Worm (Caenorhabditis elegans): ENCODE data around the gene B0478.3.

Gene B0478.3

DNA sequence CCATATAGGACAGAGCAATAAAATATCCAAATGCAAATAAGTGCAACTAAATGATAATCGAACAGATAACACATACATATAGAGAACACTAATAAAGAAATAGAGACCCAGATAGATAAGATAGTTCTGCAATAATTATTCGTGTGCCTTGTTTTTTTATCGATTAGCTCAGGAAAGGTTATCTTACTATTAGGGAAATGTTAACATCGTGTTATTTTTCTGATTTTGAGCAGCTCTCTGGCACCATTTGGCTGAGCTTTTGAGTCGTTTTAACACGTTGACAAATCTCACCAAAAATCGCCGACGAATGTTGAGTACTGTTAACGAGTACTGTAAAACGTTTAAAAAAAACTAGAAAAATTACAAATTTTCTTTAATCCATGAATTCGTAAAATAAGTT lies 36.0 kb downstream of the B0478.3 start, which contains the start of gene cest-6:
Gene cest-6 (minus strand): TSS at position 101 of the 400 bp plus-strand sequence.
- no peak for TF ChIP-seq flt-1 (GFP tag; IDR thresholded peaks at IDR 0.05)
- TF ChIP-seq cog-1 (tag; optimal IDR thresholded peaks at IDR 0.05), result no peak
- TF ChIP-seq ztf-23 (GFP tag; IDR thresholded peaks at IDR 0.05), result no peak
- TF ChIP-seq med-1 (GFP tag; optimal IDR thresholded peaks at IDR 0.05; ENCODE audit: insufficient read depth), result no peak
- no peak for TF ChIP-seq T22C8.4 (GFP tag; IDR thresholded peaks at IDR 0.05)
- no peak for TF ChIP-seq ref-1 (GFP tag; conservative IDR thresholded peaks at IDR 0.05)
- TF ChIP-seq klf-2 (GFP tag; conservative IDR thresholded peaks at IDR 0.05), result no peak
- TF ChIP-seq ztf-29 (GFP tag; IDR thresholded peaks at IDR 0.05), result no peak
- no peak for TF ChIP-seq tab-1 (GFP tag; IDR thresholded peaks at IDR 0.05)

DNA sequence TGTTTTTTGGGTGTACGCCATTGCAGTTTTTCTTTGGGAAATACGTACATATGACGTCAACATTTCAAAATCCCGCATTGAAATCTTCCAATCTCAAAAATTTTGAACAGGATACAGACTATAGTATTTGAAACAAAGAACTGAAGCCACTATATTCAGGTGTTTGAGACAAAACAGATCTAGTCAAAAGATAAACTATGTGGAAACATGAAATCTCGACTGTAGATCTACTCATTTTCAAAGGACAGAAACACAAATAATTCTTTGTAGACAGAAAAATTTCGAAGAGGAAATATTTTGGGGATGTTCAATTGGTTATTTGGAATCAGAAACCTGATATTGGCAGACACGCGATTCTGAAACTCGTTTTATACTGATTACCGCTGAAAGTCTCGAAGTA lies 38.9 kb downstream of the B0478.3 start:
- no peak for TF ChIP-seq klf-2 (GFP tag; conservative IDR thresholded peaks at IDR 0.05)
- no peak for TF ChIP-seq ztf-29 (GFP tag; IDR thresholded peaks at IDR 0.05)
- no peak for TF ChIP-seq med-1 (GFP tag; optimal IDR thresholded peaks at IDR 0.05; ENCODE audit: insufficient read depth)
- TF ChIP-seq tab-1 (GFP tag; IDR thresholded peaks at IDR 0.05), result no peak
- TF ChIP-seq T22C8.4 (GFP tag; IDR thresholded peaks at IDR 0.05), result no peak
- TF ChIP-seq ref-1 (GFP tag; conservative IDR thresholded peaks at IDR 0.05), result no peak
- no peak for TF ChIP-seq ztf-23 (GFP tag; IDR thresholded peaks at IDR 0.05)
- no peak for TF ChIP-seq cog-1 (tag; optimal IDR thresholded peaks at IDR 0.05)
- no peak for TF ChIP-seq flt-1 (GFP tag; IDR thresholded peaks at IDR 0.05)

DNA sequence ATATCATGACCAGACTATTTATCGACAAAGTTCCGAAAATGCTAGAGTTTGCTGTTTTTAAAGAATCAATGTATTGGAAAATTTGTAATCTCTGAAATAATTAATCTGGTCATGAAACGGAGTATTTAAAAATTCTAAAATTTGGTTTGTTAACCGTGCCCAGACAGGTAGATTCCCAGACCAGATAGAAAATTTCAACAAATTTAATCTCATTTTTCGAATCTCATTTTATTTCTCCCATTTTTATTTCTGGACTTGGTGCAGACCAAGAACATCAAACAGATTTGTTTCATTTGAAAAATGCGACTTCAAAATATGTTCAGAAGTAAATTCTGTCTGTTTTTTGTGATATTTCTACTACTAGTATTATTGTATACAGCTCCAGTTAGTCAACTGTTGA lies 41.3 kb downstream of the B0478.3 start, which contains the start of gene T22D1.1:
Gene T22D1.1 (plus strand): TSS at position 301 of the 400 bp plus-strand sequence.
- TF ChIP-seq T22C8.4 (GFP tag; IDR thresholded peaks at IDR 0.05) (no peak), cog-1 (tag; optimal IDR thresholded peaks at IDR 0.05) (no peak), ztf-29 (GFP tag; IDR thresholded peaks at IDR 0.05) (no peak), ztf-23 (GFP tag; IDR thresholded peaks at IDR 0.05) (no peak), ref-1 (GFP tag; conservative IDR thresholded peaks at IDR 0.05) (no peak), tab-1 (GFP tag; IDR thresholded peaks at IDR 0.05) (no peak), med-1 (GFP tag; optimal IDR thresholded peaks at IDR 0.05; ENCODE audit: insufficient read depth) (no peak), flt-1 (GFP tag; IDR thresholded peaks at IDR 0.05) (no peak), klf-2 (GFP tag; conservative IDR thresholded peaks at IDR 0.05) (no peak)

DNA sequence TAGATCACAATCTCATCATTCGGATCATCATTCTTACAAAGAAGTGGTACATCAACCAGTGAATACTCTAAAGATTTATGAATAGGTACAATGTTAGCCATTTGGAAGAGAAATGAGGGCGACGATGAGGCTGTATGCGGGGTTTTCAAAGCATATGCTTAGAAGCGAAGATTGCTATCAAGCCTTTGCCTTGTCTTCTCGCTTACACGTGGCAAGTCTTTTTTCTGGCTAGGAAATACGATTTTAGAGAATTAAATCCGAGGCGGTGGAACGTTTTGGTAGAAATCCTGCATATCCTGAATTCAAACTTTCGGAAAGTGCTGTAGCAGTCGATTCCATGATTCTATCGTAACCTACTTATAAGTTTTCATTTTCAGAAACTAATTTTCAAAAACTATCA lies 44.3 kb downstream of the B0478.3 start, which contains the start of gene T22D1.18:
Gene T22D1.18 (minus strand): TSS at position 101 of the 400 bp plus-strand sequence.
- TF ChIP-seq T22C8.4 (GFP tag; IDR thresholded peaks at IDR 0.05), result no peak
- no peak for TF ChIP-seq med-1 (GFP tag; optimal IDR thresholded peaks at IDR 0.05; ENCODE audit: insufficient read depth)
- TF ChIP-seq flt-1 (GFP tag; IDR thresholded peaks at IDR 0.05), result no peak
- TF ChIP-seq tab-1 (GFP tag; IDR thresholded peaks at IDR 0.05), result no peak
- TF ChIP-seq ztf-23 (GFP tag; IDR thresholded peaks at IDR 0.05), result no peak
- TF ChIP-seq ref-1 (GFP tag; conservative IDR thresholded peaks at IDR 0.05), result no peak
- no peak for TF ChIP-seq klf-2 (GFP tag; conservative IDR thresholded peaks at IDR 0.05)
- TF ChIP-seq cog-1 (tag; optimal IDR thresholded peaks at IDR 0.05), result no peak
- no peak for TF ChIP-seq ztf-29 (GFP tag; IDR thresholded peaks at IDR 0.05)

DNA sequence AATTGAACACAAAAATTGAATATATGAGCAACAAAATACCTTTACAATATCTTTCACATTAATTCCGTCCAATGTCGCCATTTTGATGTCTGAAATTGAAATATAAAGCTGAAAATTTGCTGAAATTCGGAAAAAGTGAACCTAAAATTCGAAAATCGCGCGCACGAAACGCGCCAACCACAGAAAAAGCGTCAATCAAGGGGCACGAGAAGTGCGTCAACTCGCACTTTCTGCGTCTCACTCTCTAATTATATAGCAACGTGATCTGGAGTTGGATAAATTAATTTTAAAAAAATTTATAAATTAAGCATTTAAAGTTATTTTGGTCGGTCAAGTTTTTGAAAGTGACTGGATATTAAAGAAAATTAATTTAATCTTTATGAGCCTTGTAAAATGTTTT lies 45.1 kb downstream of the B0478.3 start, which contains the start of gene ruvb-2:
Gene ruvb-2 (minus strand): TSS at position 89 of the 400 bp plus-strand sequence.
- TF ChIP-seq cog-1 (tag; optimal IDR thresholded peaks at IDR 0.05), result peak; percentile 17
- no peak for TF ChIP-seq flt-1 (GFP tag; IDR thresholded peaks at IDR 0.05)
- TF ChIP-seq ztf-23 (GFP tag; IDR thresholded peaks at IDR 0.05), result 0 out of 2 replicates have a peak, but pooled peaks have one; percentile 18

DNA sequence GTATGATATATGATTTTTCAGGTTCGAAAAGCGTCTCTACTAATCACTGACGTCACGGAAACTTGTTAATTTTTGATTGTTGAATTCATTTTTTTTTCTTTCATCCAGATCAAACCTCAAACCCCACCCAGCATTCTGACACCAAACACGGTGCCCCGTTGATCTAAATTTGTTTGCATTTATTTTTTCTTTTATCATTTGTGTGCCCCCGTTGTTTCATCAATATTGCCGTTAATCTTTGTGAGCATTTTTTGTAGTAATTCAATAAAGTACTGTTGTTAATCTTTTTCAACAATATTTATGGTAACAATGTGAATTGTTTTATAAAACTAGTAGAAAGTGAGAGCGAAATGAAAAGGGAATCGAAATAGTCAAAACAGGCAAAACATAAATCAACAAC lies 47.6 kb downstream of the B0478.3 start:
- TF ChIP-seq ztf-23 (GFP tag; IDR thresholded peaks at IDR 0.05) (no peak), cog-1 (tag; optimal IDR thresholded peaks at IDR 0.05) (no peak), klf-2 (GFP tag; conservative IDR thresholded peaks at IDR 0.05) (no peak), med-1 (GFP tag; optimal IDR thresholded peaks at IDR 0.05; ENCODE audit: insufficient read depth) (no peak), flt-1 (GFP tag; IDR thresholded peaks at IDR 0.05) (no peak), ref-1 (GFP tag; conservative IDR thresholded peaks at IDR 0.05) (no peak), ztf-29 (GFP tag; IDR thresholded peaks at IDR 0.05) (no peak), tab-1 (GFP tag; IDR thresholded peaks at IDR 0.05) (no peak), T22C8.4 (GFP tag; IDR thresholded peaks at IDR 0.05) (no peak)

Measured in whole organism, midembryonic.